Fruit fly (Drosophila melanogaster): Measurements from ENCODE around the gene Dph2.
A peak's percentile ranks its signal among the peaks of the same experiment; 100 is the strongest.

The Dph2 gene

dm6 chr3R:14886011-14886534 is 7.7 kb downstream of the Dph2 start, which contains the start of the genes Rrp6, CG33331 and CG33332 (continued):
- peak; percentile 50 for TF ChIP-seq dmrt11E (tag; optimal IDR thresholded peaks at IDR 0.05)
- no peak for TF ChIP-seq salm (tag; optimal IDR thresholded peaks at IDR 0.05)
- no peak for TF ChIP-seq Spps (tag; optimal IDR thresholded peaks at IDR 0.05)
- TF ChIP-seq Oaz (GFP tag; IDR thresholded peaks at IDR 0.05), result no peak
- peak; percentile 22 for TF ChIP-seq pfk (GFP tag; optimal IDR thresholded peaks at IDR 0.05)
- TF ChIP-seq pum (GFP tag; optimal IDR thresholded peaks at IDR 0.05), result peak; percentile 46
- TF ChIP-seq CG11456 (GFP tag; IDR thresholded peaks at IDR 0.05), result peak; percentile 61; the same call in 2 of the 3 replicates
- no peak; the same call in 2 of the 3 replicates for TF ChIP-seq CG11560 (tag; IDR thresholded peaks at IDR 0.05)
- TF ChIP-seq CG13296 (GFP tag; optimal IDR thresholded peaks at IDR 0.05), result peak; percentile 67
- peak; percentile 45 for TF ChIP-seq H2.0 (GFP tag; IDR thresholded peaks at IDR 0.05)
- no peak for TF ChIP-seq lbe (GFP tag; optimal IDR thresholded peaks at IDR 0.05)
- peak; percentile 79 for TF ChIP-seq row (GFP tag; IDR thresholded peaks at IDR 0.05)
- no peak for TF ChIP-seq ATbp (GFP tag; optimal IDR thresholded peaks at IDR 0.05)
- peak; percentile 44 for TF ChIP-seq BtbVII (GFP tag; optimal IDR thresholded peaks at IDR 0.05)
- peak; percentile 71 for TF ChIP-seq Six4 (GFP tag; optimal IDR thresholded peaks at IDR 0.05)
- peak; percentile 70 for TF ChIP-seq unpg (GFP tag; optimal IDR thresholded peaks at IDR 0.05)
- peak; percentile 58 for TF ChIP-seq CG18011 (GFP tag; optimal IDR thresholded peaks at IDR 0.05)
- no peak for TF ChIP-seq Doc2 (GFP tag; IDR thresholded peaks at IDR 0.05)
- TF ChIP-seq chn (GFP tag; optimal IDR thresholded peaks at IDR 0.05), result peak; percentile 46
- TF ChIP-seq vnd (GFP tag; IDR thresholded peaks at IDR 0.05; ENCODE audit: partially characterized antibody), result 0 out of 3 replicates have a peak, but pooled peaks have one; percentile 18
- peak; percentile 54 for TF ChIP-seq cato (GFP tag; optimal IDR thresholded peaks at IDR 0.05; ENCODE audit: borderline replicate concordance)
- TF ChIP-seq Neu2 (GFP tag; optimal IDR thresholded peaks at IDR 0.05; ENCODE audit: borderline replicate concordance), result no peak
- peak; percentile 75 for TF ChIP-seq Ets97D (GFP tag; optimal IDR thresholded peaks at IDR 0.05)
- TF ChIP-seq sd (tag; optimal IDR thresholded peaks at IDR 0.05), result no peak
- TF ChIP-seq sens (GFP tag), result peak; percentile 64
- peak; percentile 54 for TF ChIP-seq CG18476 (GFP tag; optimal IDR thresholded peaks at IDR 0.05)
- TF ChIP-seq Vsx1 (GFP tag; optimal IDR thresholded peaks at IDR 0.05), result no peak
- peak; percentile 66 for TF ChIP-seq CG6272 (GFP tag; IDR thresholded peaks at IDR 0.05)
- no peak for TF ChIP-seq Lpt (GFP tag; optimal IDR thresholded peaks at IDR 0.05)
- TF ChIP-seq Lim3 (GFP tag; IDR thresholded peaks at IDR 0.05), result no peak
- peak; percentile 44 for TF ChIP-seq Bdp1 (GFP tag; optimal IDR thresholded peaks at IDR 0.05)
- TF ChIP-seq Fer1 (GFP tag; optimal IDR thresholded peaks at IDR 0.05), result peak; percentile 83
- TF ChIP-seq CG31365 (tag; optimal IDR thresholded peaks at IDR 0.05), result no peak
- peak; percentile 69 for TF ChIP-seq mam (GFP tag; optimal IDR thresholded peaks at IDR 0.05)
- TF ChIP-seq Dad (GFP tag; optimal IDR thresholded peaks at IDR 0.05), result peak; percentile 55
- 0 out of 2 replicates have a peak, but pooled peaks have one; percentile 23 for TF ChIP-seq CG14014 (GFP tag; IDR thresholded peaks at IDR 0.05)
- no peak for TF ChIP-seq gsb (GFP tag; IDR thresholded peaks at IDR 0.05)
- peak; percentile 79 for TF ChIP-seq slbo (GFP tag; IDR thresholded peaks at IDR 0.05)
- TF ChIP-seq twi (tag; optimal IDR thresholded peaks at IDR 0.05), result peak; percentile 61
- TF ChIP-seq amos (GFP tag; IDR thresholded peaks at IDR 0.05; ENCODE audit: partially characterized antibody), result peak; percentile 56
- no peak for TF ChIP-seq pita (GFP tag; optimal IDR thresholded peaks at IDR 0.05)
- peak; percentile 95 for TF ChIP-seq CG10267 (tag; optimal IDR thresholded peaks at IDR 0.05)
- no peak for TF ChIP-seq emc (GFP tag; optimal IDR thresholded peaks at IDR 0.05)
- TF ChIP-seq dmrt99B (tag; optimal IDR thresholded peaks at IDR 0.05), result no peak
- peak; percentile 40; the same call in 1 of the 2 replicates for TF ChIP-seq CG14667 (GFP tag; IDR thresholded peaks at IDR 0.05)
- peak; percentile 99 for TF ChIP-seq CG14710 (tag; optimal IDR thresholded peaks at IDR 0.05)
- peak; percentile 10 for TF ChIP-seq psq (GFP tag; optimal IDR thresholded peaks at IDR 0.05)
- TF ChIP-seq zen2 (GFP tag; IDR thresholded peaks at IDR 0.05; ENCODE audit: partially characterized antibody), result peak; percentile 82
- peak; percentile 41; the same call in 1 of the 3 replicates for TF ChIP-seq Doc3 (GFP tag; IDR thresholded peaks at IDR 0.05; ENCODE audit: partially characterized antibody)
- no peak for TF ChIP-seq yki (optimal IDR thresholded peaks at IDR 0.05)

Measured in whole organism, embryonic.